Fruit fly (Drosophila melanogaster) whole organism, wandering third instar larva: ENCODE data around the gene CG17404.

ENCODE experiments used
- Abd-B ChIP-seq: fragments of >200 bp; optimal IDR thresholded peaks from 2 replicates; lab custom pipeline; 2017; ENCODE audit warnings: missing biosample characterization, missing genetic modification characterization
- CG32264 ChIP-seq: fragments of 200-800 bp; sonication (Bioruptor generic); optimal IDR thresholded peaks from 2 replicates; lab custom pipeline; 2016; ENCODE audit warnings: missing biosample characterization, missing genetic modification characterization
- CG9705 ChIP-seq: fragments of 200-800 bp; sonication (Bioruptor generic); optimal IDR thresholded peaks from 2 replicates; lab custom pipeline; 2018; ENCODE audit warnings: missing biosample characterization, mild to moderate bottlenecking, missing genetic modification characterization
- Dfd ChIP-seq: fragments of >200 bp; optimal IDR thresholded peaks from 2 replicates; lab custom pipeline; 2017; ENCODE audit warnings: missing biosample characterization, missing genetic modification characterization
- GATAd ChIP-seq: sonication (Bioruptor generic); optimal IDR thresholded peaks from 2 replicates; lab custom pipeline; 2016; ENCODE audit warnings: missing biosample characterization, missing genetic modification characterization
- HLH106 ChIP-seq: fragments of 200-800 bp; optimal IDR thresholded peaks from 3 replicates; lab custom pipeline; 2019; ENCODE audit warnings: missing biosample characterization, mild to moderate bottlenecking, missing genetic modification characterization, moderate library complexity
- Hnf4 ChIP-seq: fragments of 200-800 bp; sonication (Bioruptor generic); optimal IDR thresholded peaks from 2 replicates; lab custom pipeline; 2016; ENCODE audit warnings: missing biosample characterization, mild to moderate bottlenecking, missing genetic modification characterization
- Hr78 ChIP-seq: fragments of >200 bp; optimal IDR thresholded peaks from 2 replicates; lab custom pipeline; 2017; ENCODE audit warnings: missing biosample characterization, missing genetic modification characterization
- Hr83 ChIP-seq: fragments of 200-300 bp; sonication (Bioruptor generic); optimal IDR thresholded peaks from 2 replicates; lab custom pipeline; 2016; ENCODE audit warnings: missing biosample characterization, mild to moderate bottlenecking, missing genetic modification characterization, moderate library complexity; ENCODE audit not compliant: poor library complexity, severe bottlenecking
- Jra ChIP-seq: sonication (Bioruptor generic); optimal IDR thresholded peaks from 2 replicates; lab custom pipeline; 2016; ENCODE audit warnings: missing biosample characterization, missing genetic modification characterization
- Mio ChIP-seq: sonication (Bioruptor generic); optimal IDR thresholded peaks from 2 replicates; lab custom pipeline; 2016; ENCODE audit warnings: missing biosample characterization, missing genetic modification characterization
- Myc ChIP-seq: fragments of >200 bp; optimal IDR thresholded peaks from 2 replicates; lab custom pipeline; 2017
- Rel ChIP-seq, 2 experiments: fragments of 200-800 bp; sonication (Bioruptor generic) in 1 of 2; optimal IDR thresholded peaks; 2 replicates in 1 of 2; 3 replicates in 1 of 2; lab custom pipeline; 2016 to 2019; ENCODE audit warnings: mild to moderate bottlenecking in 2 of 2, missing biosample characterization in 2 of 2, missing genetic modification characterization in 2 of 2, moderate library complexity in 1 of 2
- Sp1 ChIP-seq: fragments of 200-800 bp; sonication (Bioruptor generic); optimal IDR thresholded peaks from 3 replicates; lab custom pipeline; 2019; ENCODE audit warnings: missing biosample characterization, mild to moderate bottlenecking, missing genetic modification characterization, moderate library complexity
- brk ChIP-seq: fragments of 200-800 bp; sonication (Bioruptor generic); optimal IDR thresholded peaks from 2 replicates; lab custom pipeline; 2016; ENCODE audit warnings: missing biosample characterization, mild to moderate bottlenecking, missing genetic modification characterization
- dl ChIP-seq, 2 experiments: fragments of 175-275, 200-275 bp in 1 of 2; fragments of 200-275 bp in 1 of 2; sonication (Bioruptor generic); optimal IDR thresholded peaks; lab custom pipeline; 2018; ENCODE audit warnings: mild to moderate bottlenecking in 2 of 2, missing biosample characterization in 2 of 2, missing genetic modification characterization in 2 of 2, moderate library complexity in 2 of 2; ENCODE audit not compliant: partially characterized antibody in 2 of 2, insufficient read depth in 1 of 2
- dmrt93B ChIP-seq: fragments of 200-800 bp; sonication (Bioruptor generic); optimal IDR thresholded peaks from 2 replicates; lab custom pipeline; 2018; ENCODE audit warnings: missing biosample characterization, mild to moderate bottlenecking, missing genetic modification characterization
- dsf ChIP-seq: sonication (Bioruptor generic); optimal IDR thresholded peaks from 2 replicates; lab custom pipeline; 2016; ENCODE audit warnings: missing biosample characterization, missing genetic modification characterization, borderline replicate concordance
- ey ChIP-seq: fragments of 200-800 bp; sonication (Bioruptor generic); optimal IDR thresholded peaks from 2 replicates; lab custom pipeline; 2016; ENCODE audit warnings: missing biosample characterization, missing genetic modification characterization
- foxo ChIP-seq, 2 experiments: fragments of 200-800 bp; sonication (Bioruptor generic); optimal IDR thresholded peaks; 2 replicates in 1 of 2; 3 replicates in 1 of 2; lab custom pipeline; 2016 to 2017; ENCODE audit warnings: missing biosample characterization in 2 of 2, missing genetic modification characterization in 2 of 2
- h ChIP-seq: fragments of 200-800 bp; sonication (Bioruptor generic); optimal IDR thresholded peaks from 3 replicates; lab custom pipeline; 2016; ENCODE audit warnings: missing biosample characterization, mild to moderate bottlenecking, missing genetic modification characterization
- jim ChIP-seq: fragments of 175-275, 200-325 bp; sonication (Bioruptor generic); optimal IDR thresholded peaks from 2 replicates; lab custom pipeline; 2016; ENCODE audit warnings: missing biosample characterization, mild to moderate bottlenecking, missing genetic modification characterization
- lola ChIP-seq: fragments of >200 bp; optimal IDR thresholded peaks from 2 replicates; lab custom pipeline; 2017; ENCODE audit warnings: missing biosample characterization, missing genetic modification characterization
- psq ChIP-seq: fragments of 200-800 bp; sonication (Bioruptor generic); optimal IDR thresholded peaks from 3 replicates; lab custom pipeline; 2017; ENCODE audit warnings: missing biosample characterization, mild to moderate bottlenecking, missing genetic modification characterization, moderate library complexity
- sage ChIP-seq: fragments of 200-800 bp; sonication (Bioruptor generic); optimal IDR thresholded peaks from 2 replicates; lab custom pipeline; 2016; ENCODE audit warnings: missing biosample characterization, mild to moderate bottlenecking, missing genetic modification characterization
- tai ChIP-seq: sonication (Bioruptor generic); optimal IDR thresholded peaks from 2 replicates; lab custom pipeline; 2016; ENCODE audit warnings: missing biosample characterization, missing genetic modification characterization
- usp ChIP-seq: fragments of >200 bp; optimal IDR thresholded peaks from 2 replicates; lab custom pipeline; 2017; ENCODE audit warnings: missing biosample characterization, missing genetic modification characterization

CG17404 gene

dm6 chr3R:12236804-12237203 lies 12.0 kb upstream of the CG17404 start, which contains the start of gene Cyp313a2:
Gene Cyp313a2 (minus strand): TSS chr3R:12236904.
- TF ChIP-seq Mio (GFP tag; lab: Kevin White, UChicago) (no peak), Dfd (no peak), dl (GFP tag; optimal IDR thresholded peaks at IDR 0.05; lab: Kevin White, UChicago; ENCODE audit: insufficient read depth in 1 of 2, partially characterized antibody in 2 of 2) (no peak), jim (GFP tag; lab: Kevin White, UChicago) (no peak), HLH106 (tag; lab: Kevin White, UChicago) (no peak)

dm6 chr3R:12234584-12234983 lies 9.8 kb upstream of the CG17404 start, which contains the start of gene Cyp313a5:
Gene Cyp313a5 (minus strand): TSS chr3R:12234684.
- TF ChIP-seq GATAd (GFP tag; lab: Kevin White, UChicago) (no peak), CG32264 (GFP tag; lab: Kevin White, UChicago) (no peak), lola (GFP tag; lab: Kevin White, UChicago) (no peak), h (GFP tag; lab: Kevin White, UChicago) (no peak), HLH106 (tag; lab: Kevin White, UChicago) (no peak), sage (GFP tag; lab: Kevin White, UChicago) (no peak), Jra (GFP tag; lab: Kevin White, UChicago) (no peak), dmrt93B (GFP tag; lab: Kevin White, UChicago) (no peak), foxo (GFP tag; optimal IDR thresholded peaks at IDR 0.05; lab: Kevin White, UChicago) (no peak)

dm6 chr3R:12232629-12233028 lies 7.8 kb upstream of the CG17404 start, which contains the start of gene Pglym87:
Gene Pglym87 (minus strand): TSS chr3R:12232729.
- TF ChIP-seq usp (GFP tag; lab: Kevin White, UChicago) (no peak), lola (GFP tag; lab: Kevin White, UChicago) (no peak), CG9705 (GFP tag; lab: Kevin White, UChicago) (no peak), dl (GFP tag; optimal IDR thresholded peaks at IDR 0.05; lab: Kevin White, UChicago; ENCODE audit: insufficient read depth in 1 of 2, partially characterized antibody in 2 of 2) (no peak), psq (GFP tag; lab: Kevin White, UChicago) (no peak), Hnf4 (GFP tag; lab: Kevin White, UChicago) (no peak), brk (GFP tag; lab: Kevin White, UChicago) (no peak), ey (no peak), Rel (GFP tag; optimal IDR thresholded peaks at IDR 0.05; lab: Kevin White, UChicago) (no peak), Rel (tag; optimal IDR thresholded peaks at IDR 0.05; lab: Kevin White, UChicago) (no peak), Myc (lab: Kevin White, UChicago) (no peak), Sp1 (no peak), HLH106 (tag; lab: Kevin White, UChicago) (no peak), Hr78 (GFP tag; lab: Kevin White, UChicago) (no peak), CG32264 (GFP tag; lab: Kevin White, UChicago) (no peak), GATAd (GFP tag; lab: Kevin White, UChicago) (no peak)

- no peak for TF ChIP-seq dsf (GFP tag; lab: Kevin White, UChicago)
- no peak for TF ChIP-seq tai (GFP tag; lab: Kevin White, UChicago)
- no peak for TF ChIP-seq Hr83 (GFP tag; lab: Kevin White, UChicago)
- TF ChIP-seq usp (GFP tag; lab: Kevin White, UChicago) = no peak
- no peak for TF ChIP-seq Hr78 (GFP tag; lab: Kevin White, UChicago)
- TF ChIP-seq Myc (lab: Kevin White, UChicago) = no peak
Observed at dm6 chr3R:12229113-12229512, 4.3 kb upstream of the CG17404 start, which contains the start of gene CG3916. Gene CG3916 (plus strand): TSS chr3R:12229413.

dm6 chr3R:12226239-12226638 lies 1.4 kb upstream of the CG17404 start, which contains the start of gene CG12256:
Gene CG12256 (minus strand): TSS chr3R:12226339.
- TF ChIP-seq sage (GFP tag; lab: Kevin White, UChicago) (no peak), Abd-B (GFP tag; lab: Kevin White, UChicago) (no peak)

- TF ChIP-seq Mio (GFP tag; lab: Kevin White, UChicago) = no peak
- no peak for TF ChIP-seq Hr78 (GFP tag; lab: Kevin White, UChicago)
- peak; percentile 48 for TF ChIP-seq Myc (lab: Kevin White, UChicago)
Observed at dm6 chr3R:12222093-12222492, 2.7 kb downstream of the CG17404 start, which contains the start of gene Rsbp15. Gene Rsbp15 (plus strand): TSS chr3R:12222387.
